Fruit fly (Drosophila melanogaster) whole organism, embryonic: ENCODE data around the gene grnd.

Experiments used
- Atf6 ChIP-seq: fragments of 200-800 bp; sonication (Bioruptor generic); IDR thresholded peaks from 2 replicates; pipeline ENCODE4 v1.3.6; 2022; ENCODE audit warnings: missing biosample characterization, missing genetic modification characterization
- CG11093 ChIP-seq: fragments of 200-800 bp; sonication (Bioruptor generic); IDR thresholded peaks from 3 replicates; pipeline ENCODE4 v1.3.6; 2022; ENCODE audit warnings: missing biosample characterization, missing genetic modification characterization
- CG11247 ChIP-seq: fragments of 200-800 bp; sonication (Bioruptor generic); IDR thresholded peaks from 2 replicates; pipeline ENCODE4 v1.3.6; 2022; ENCODE audit warnings: missing biosample characterization, missing genetic modification characterization
- CG11456 ChIP-seq: fragments of 200-800 bp; sonication (Bioruptor generic); IDR thresholded peaks from 3 replicates; pipeline ENCODE4 v1.3.6; 2022; ENCODE audit warnings: missing biosample characterization, missing genetic modification characterization
- CG14441 ChIP-seq: fragments of 200-800 bp; sonication (Bioruptor generic); IDR thresholded peaks from 2 replicates; pipeline ENCODE4 v1.3.6; 2022; ENCODE audit warnings: missing biosample characterization, missing genetic modification characterization
- CG17186 ChIP-seq: fragments of 200-800 bp; sonication (Bioruptor generic); optimal IDR thresholded peaks from 3 replicates; lab custom pipeline; 2017; ENCODE audit warnings: missing biosample characterization, missing genetic modification reagents, missing genetic modification characterization
- CG17612 ChIP-seq: fragments of 200-800 bp; sonication (Bioruptor generic); IDR thresholded peaks from 2 replicates; pipeline ENCODE4 v1.3.6; 2022; ENCODE audit warnings: missing biosample characterization, missing genetic modification characterization
- CG17829 ChIP-seq: fragments of 200-800 bp; optimal IDR thresholded peaks from 2 replicates; lab custom pipeline; 2019; ENCODE audit warnings: missing biosample characterization, mild to moderate bottlenecking, missing genetic modification characterization, moderate library complexity
- CG2199 ChIP-seq: fragments of 200-800 bp; sonication (Bioruptor generic); IDR thresholded peaks from 3 replicates; pipeline ENCODE4 v1.3.6; 2022; ENCODE audit warnings: missing biosample characterization, missing genetic modification characterization
- CG4854 ChIP-seq: fragments of 200-800 bp; sonication (Bioruptor generic); optimal IDR thresholded peaks from 2 replicates; lab custom pipeline; 2016; ENCODE audit warnings: missing biosample characterization, missing genetic modification characterization, inconsistent platforms
- CG6175 ChIP-seq: fragments of 200-800 bp; sonication (Bioruptor generic); IDR thresholded peaks from 3 replicates; pipeline ENCODE4 v1.3.6; 2022; ENCODE audit warnings: missing biosample characterization, missing genetic modification characterization
- CG6791 ChIP-seq: fragments of 200-800 bp; sonication (Bioruptor generic); IDR thresholded peaks from 3 replicates; pipeline ENCODE4 v1.3.6; 2022; ENCODE audit warnings: missing biosample characterization, missing genetic modification characterization; ENCODE audit not compliant: partially characterized antibody
- CG7745 ChIP-seq: fragments of 200-800 bp; sonication (Bioruptor generic); optimal IDR thresholded peaks from 2 replicates; lab custom pipeline; 2018; ENCODE audit warnings: missing biosample characterization, mild to moderate bottlenecking, missing genetic modification characterization, moderate library complexity
- CG8924 ChIP-seq: fragments of 200-800 bp; optimal IDR thresholded peaks from 3 replicates; lab custom pipeline; 2019; ENCODE audit warnings: missing biosample characterization, mild to moderate bottlenecking, missing genetic modification characterization, moderate library complexity
- CTCF ChIP-seq: fragments of 200-800 bp; sonication (Bioruptor generic); optimal IDR thresholded peaks from 2 replicates; lab custom pipeline; 2017; ENCODE audit warnings: missing biosample characterization, mild to moderate bottlenecking, missing genetic modification characterization, moderate library complexity
- Doc2 ChIP-seq: fragments of 200-800 bp; sonication (Bioruptor generic); IDR thresholded peaks from 2 replicates; pipeline ENCODE4 v1.3.6; 2022; ENCODE audit warnings: missing biosample characterization, missing genetic modification characterization
- Doc3 ChIP-seq: fragments of 200-800 bp; sonication (Bioruptor generic); IDR thresholded peaks from 3 replicates; pipeline ENCODE4 v1.3.6; 2022; ENCODE audit warnings: missing biosample characterization, missing genetic modification characterization; ENCODE audit not compliant: partially characterized antibody
- Drgx ChIP-seq: fragments of 200-800 bp; sonication (Bioruptor generic); IDR thresholded peaks from 2 replicates; pipeline ENCODE4 v1.3.6; 2022; ENCODE audit warnings: missing biosample characterization, missing genetic modification characterization
- Hr39 ChIP-seq: fragments of >200 bp; optimal IDR thresholded peaks from 2 replicates; lab custom pipeline; 2017
- Hr78 ChIP-seq, 2 experiments: fragments of 200-800 bp in 1 of 2; fragments of >200 bp in 1 of 2; sonication (Bioruptor generic) in 1 of 2; optimal IDR thresholded peaks; 2 replicates each; lab custom pipeline; 2017 to 2019; ENCODE audit warnings: missing biosample characterization in 2 of 2, missing genetic modification characterization in 2 of 2, mild to moderate bottlenecking in 1 of 2, moderate library complexity in 1 of 2
- Kr ChIP-seq: fragments of 200-800 bp; sonication (Bioruptor generic); optimal IDR thresholded peaks from 2 replicates; lab custom pipeline; 2017; ENCODE audit warnings: missing biosample characterization, mild to moderate bottlenecking, missing genetic modification characterization
- MBD-R2 ChIP-seq: fragments of 200-800 bp; sonication (Bioruptor generic); IDR thresholded peaks from 2 replicates; pipeline ENCODE4 v1.3.6; 2022; ENCODE audit warnings: missing biosample characterization, missing genetic modification characterization
- MTF-1 ChIP-seq: fragments of 200-800 bp; sonication (Bioruptor generic); optimal IDR thresholded peaks from 2 replicates; lab custom pipeline; 2018; ENCODE audit warnings: missing biosample characterization, mild to moderate bottlenecking, missing genetic modification characterization, borderline replicate concordance
- Med ChIP-seq: fragments of 200-800 bp; sonication (Bioruptor generic); peaks from one replicate; lab custom pipeline; 2016; ENCODE audit warnings: missing biosample characterization, missing genetic modification characterization, mild to moderate bottlenecking, inconsistent platforms, moderate library complexity
- Side ChIP-seq: fragments of 200-800 bp; sonication (Bioruptor generic); optimal IDR thresholded peaks from 2 replicates; lab custom pipeline; 2016; ENCODE audit warnings: missing biosample characterization, missing genetic modification characterization
- Taf1 ChIP-seq: fragments of 200-800 bp; sonication (Bioruptor generic); IDR thresholded peaks from 2 replicates; pipeline ENCODE4 v1.3.6; 2022; ENCODE audit warnings: missing biosample characterization, missing genetic modification characterization
- YL-1 ChIP-seq: fragments of 200-800 bp; sonication (Bioruptor generic); optimal IDR thresholded peaks from 3 replicates; lab custom pipeline; 2017; ENCODE audit warnings: missing biosample characterization, mild to moderate bottlenecking, missing genetic modification characterization
- bsh ChIP-seq, 2 experiments: fragments of 200-800 bp; sonication (Bioruptor generic); optimal IDR thresholded peaks; 2 replicates each; lab custom pipeline; 2017 to 2018; ENCODE audit warnings: mild to moderate bottlenecking in 2 of 2, missing biosample characterization in 2 of 2, missing genetic modification characterization in 2 of 2, moderate library complexity in 1 of 2
- cg ChIP-seq: fragments of 200-800 bp; sonication (Bioruptor generic); optimal IDR thresholded peaks from 3 replicates; lab custom pipeline; 2019; ENCODE audit warnings: missing biosample characterization, mild to moderate bottlenecking, missing genetic modification characterization, moderate library complexity
- crc ChIP-seq: fragments of 200-800 bp; sonication (Bioruptor generic); optimal IDR thresholded peaks from 2 replicates; lab custom pipeline; 2016; ENCODE audit warnings: missing biosample characterization, missing genetic modification characterization
- fd96Cb ChIP-seq: fragments of 200-800 bp; sonication (Bioruptor generic); optimal IDR thresholded peaks from 2 replicates; lab custom pipeline; 2018; ENCODE audit warnings: missing biosample characterization, mild to moderate bottlenecking, missing genetic modification characterization, moderate library complexity
- gem ChIP-seq: fragments of 200-800 bp; sonication (Bioruptor generic); optimal IDR thresholded peaks from 2 replicates; lab custom pipeline; 2019; ENCODE audit warnings: missing biosample characterization, mild to moderate bottlenecking, missing genetic modification characterization, moderate library complexity
- hbn ChIP-seq: fragments of 200-800 bp; sonication (Bioruptor generic); IDR thresholded peaks from 2 replicates; pipeline ENCODE4 v1.3.6; 2022; ENCODE audit warnings: missing biosample characterization, missing genetic modification characterization; ENCODE audit not compliant: partially characterized antibody
- hth ChIP-seq: fragments of >200 bp; optimal IDR thresholded peaks from 2 replicates; lab custom pipeline; 2017; ENCODE audit warnings: inconsistent platforms
- lbe ChIP-seq: fragments of 200-800 bp; sonication (Bioruptor generic); optimal IDR thresholded peaks from 2 replicates; lab custom pipeline; 2016; ENCODE audit warnings: missing biosample characterization, mild to moderate bottlenecking, missing genetic modification characterization
- nom ChIP-seq: fragments of 200-800 bp; sonication (Bioruptor generic); optimal IDR thresholded peaks from 2 replicates; lab custom pipeline; 2017; ENCODE audit warnings: missing biosample characterization, missing genetic modification characterization, mild to moderate bottlenecking, moderate library complexity, missing genetic modification reagents
- org-1 ChIP-seq: fragments of 200-800 bp; sonication (Bioruptor generic); optimal IDR thresholded peaks from 2 replicates; lab custom pipeline; 2017; ENCODE audit warnings: missing biosample characterization, missing genetic modification characterization
- pzg ChIP-seq: fragments of 200-800 bp; sonication (Bioruptor generic); optimal IDR thresholded peaks from 3 replicates; lab custom pipeline; 2018; ENCODE audit warnings: missing biosample characterization, mild to moderate bottlenecking, missing genetic modification characterization, moderate library complexity
- schlank ChIP-seq: fragments of 200-800 bp; sonication (Bioruptor generic); optimal IDR thresholded peaks from 2 replicates; lab custom pipeline; 2018; ENCODE audit warnings: missing biosample characterization, mild to moderate bottlenecking, missing genetic modification characterization
- sens ChIP-seq: fragments of 200-800 bp; sonication (Bioruptor generic); peaks from one replicate; lab custom pipeline; 2016; ENCODE audit warnings: missing biosample characterization, missing genetic modification characterization
- sqz ChIP-seq: fragments of 200-800 bp; sonication (Bioruptor generic); optimal IDR thresholded peaks from 3 replicates; lab custom pipeline; 2018; ENCODE audit warnings: missing biosample characterization, mild to moderate bottlenecking, missing genetic modification characterization
- ttk ChIP-seq: fragments of 200-800 bp; sonication (Bioruptor generic); IDR thresholded peaks from 2 replicates; pipeline ENCODE4 v2.1.2; 2022; ENCODE audit warnings: missing biosample characterization, missing genetic modification characterization
- zen2 ChIP-seq: fragments of 200-800 bp; sonication (Bioruptor generic); IDR thresholded peaks from 3 replicates; pipeline ENCODE4 v1.3.6; 2022; ENCODE audit warnings: missing biosample characterization, missing genetic modification characterization; ENCODE audit not compliant: partially characterized antibody

The grnd gene

DNA sequence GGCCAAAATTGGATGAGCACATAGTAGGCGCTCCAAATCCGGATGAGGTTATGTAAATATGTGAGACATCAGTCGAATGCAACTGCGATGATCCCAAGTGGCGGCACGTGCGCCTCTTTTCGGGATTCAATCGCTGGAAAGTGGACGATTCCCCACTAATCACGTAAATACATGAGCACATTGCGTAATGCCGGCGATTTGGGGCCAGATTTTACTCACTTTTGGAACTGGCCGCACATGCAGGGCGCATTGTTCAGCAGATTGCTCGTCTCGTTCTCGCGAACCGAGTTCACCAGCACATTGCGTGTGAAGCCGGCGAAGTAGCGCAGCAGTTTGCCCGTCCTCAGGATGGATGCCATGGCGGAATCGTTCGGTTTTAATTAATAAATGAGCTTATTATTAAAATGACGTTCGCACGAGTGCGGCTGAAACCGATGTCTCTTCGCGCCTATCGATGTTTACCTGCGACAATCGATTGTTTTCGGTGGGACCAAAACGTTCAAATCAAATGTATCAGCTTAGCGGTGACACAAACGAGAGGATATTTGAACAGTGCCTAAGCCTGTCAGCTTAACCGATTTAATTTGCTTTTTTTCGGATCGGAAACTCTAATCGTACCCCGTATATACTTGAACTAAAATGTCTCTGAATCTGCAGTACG lies 31.0 kb upstream of the grnd start, which contains the start of the genes bsf and Ntf-2r (continued):
- no peak for TF ChIP-seq CG17612 (GFP tag; lab: Robert Waterston, UW)
- TF ChIP-seq Doc2, result no peak
- no peak for TF ChIP-seq gem
- TF ChIP-seq sens, result peak; percentile 60
- TF ChIP-seq YL-1 (GFP tag; lab: Kevin White, UChicago), result peak; percentile 55
- TF ChIP-seq MTF-1 (GFP tag; lab: Kevin White, UChicago), result no peak
- TF ChIP-seq org-1 (GFP tag; lab: Kevin White, UChicago), result no peak
- TF ChIP-seq schlank (tag; lab: Kevin White, UChicago), result no peak
- TF ChIP-seq pzg (GFP tag; lab: Kevin White, UChicago), result peak; percentile 88
- no peak for TF ChIP-seq CG4854
- TF ChIP-seq Hr78 (GFP tag; optimal IDR thresholded peaks at IDR 0.05; lab: Kevin White, UChicago), result no peak
- TF ChIP-seq Atf6, result no peak
- peak; percentile 94 for TF ChIP-seq hbn (GFP tag; lab: Robert Waterston, UW)
- TF ChIP-seq Doc3, result peak; percentile 85
- TF ChIP-seq ttk, result no peak
- TF ChIP-seq CG8924, result no peak
- TF ChIP-seq crc (GFP tag; lab: Kevin White, UChicago), result no peak
- peak; percentile 15 for TF ChIP-seq CG17829 (tag; lab: Kevin White, UChicago)
- peak; percentile 56 for TF ChIP-seq CTCF (GFP tag; lab: Kevin White, UChicago)
- TF ChIP-seq Drgx (GFP tag; lab: Robert Waterston, UW), result 0 out of 2 replicates have a peak, but pooled peaks have one; percentile 6
- TF ChIP-seq Hr39 (lab: Kevin White, UChicago), result no peak
- TF ChIP-seq sqz (GFP tag; lab: Kevin White, UChicago), result no peak

- no peak for TF ChIP-seq Kr (GFP tag; lab: Kevin White, UChicago)
- no peak for TF ChIP-seq CG7745 (tag; lab: Kevin White, UChicago)
- 0 out of 3 replicates have a peak, but pooled peaks have one; percentile 28 for TF ChIP-seq CG2199 (GFP tag; lab: Robert Waterston, UW)
- no peak for TF ChIP-seq zen2 (GFP tag; lab: Robert Waterston, UW)
- TF ChIP-seq MBD-R2 (GFP tag; lab: Robert Waterston, UW), result no peak
- no peak for TF ChIP-seq CG6791 (GFP tag; lab: Robert Waterston, UW)
- TF ChIP-seq lbe, result peak; percentile 55
- TF ChIP-seq CG11247, result 0 out of 2 replicates have a peak, but pooled peaks have one; percentile 20
- TF ChIP-seq hth, result no peak
- peak; percentile 100 for TF ChIP-seq nom (GFP tag; lab: Kevin White, UChicago)
- TF ChIP-seq Drgx (GFP tag; lab: Robert Waterston, UW), result peak; percentile 99
- TF ChIP-seq CG6175 (GFP tag; lab: Robert Waterston, UW), result 0 out of 3 replicates have a peak, but pooled peaks have one; percentile 19
- TF ChIP-seq Med, result peak; percentile 61
- peak; percentile 23 for TF ChIP-seq cg (GFP tag; lab: Kevin White, UChicago)
- TF ChIP-seq fd96Cb (tag; lab: Kevin White, UChicago), result no peak
- peak in 1 of 2 experiments; percentile 99 for TF ChIP-seq bsh (GFP tag; optimal IDR thresholded peaks at IDR 0.05; lab: Kevin White, UChicago)
- peak; percentile 6; the same call in 1 of the 2 replicates for TF ChIP-seq CG14441
- no peak for TF ChIP-seq CG11093
- no peak for TF ChIP-seq Side (GFP tag; lab: Kevin White, UChicago)
- no peak for TF ChIP-seq Taf1 (GFP tag; lab: Robert Waterston, UW)
- no peak for TF ChIP-seq CG17186 (GFP tag; lab: Kevin White, UChicago)
- no peak for TF ChIP-seq CG11456 (GFP tag; lab: Robert Waterston, UW)
- TF ChIP-seq, all 482 proteins: peak for 10
Measured at dm6 chr2L:18455506-18456491, 29.4 kb upstream of the grnd start.
